Worm (Caenorhabditis elegans) whole organism, L4/young adult: ENCODE data around the gene srbc-79.

Experiments
- W03F9.2 ChIP-seq: fragments of 150-350 bp; optimal IDR thresholded peaks from 2 replicates; lab custom pipeline; 2014; ENCODE audit warnings: missing biosample characterization, missing genetic modification characterization
- dao-5 ChIP-seq: sonication (generic microtip); optimal IDR thresholded peaks from 2 replicates; lab custom pipeline; 2016; ENCODE audit warnings: missing genotype, missing genetic modification characterization, moderate library complexity, missing compliant biosample characterization
- him-1 ChIP-seq: sonication (generic microtip); optimal IDR thresholded peaks from 2 replicates; lab custom pipeline; 2016; ENCODE audit warnings: missing genotype, missing genetic modification reagents, missing genetic modification characterization, missing compliant biosample characterization

DNA sequence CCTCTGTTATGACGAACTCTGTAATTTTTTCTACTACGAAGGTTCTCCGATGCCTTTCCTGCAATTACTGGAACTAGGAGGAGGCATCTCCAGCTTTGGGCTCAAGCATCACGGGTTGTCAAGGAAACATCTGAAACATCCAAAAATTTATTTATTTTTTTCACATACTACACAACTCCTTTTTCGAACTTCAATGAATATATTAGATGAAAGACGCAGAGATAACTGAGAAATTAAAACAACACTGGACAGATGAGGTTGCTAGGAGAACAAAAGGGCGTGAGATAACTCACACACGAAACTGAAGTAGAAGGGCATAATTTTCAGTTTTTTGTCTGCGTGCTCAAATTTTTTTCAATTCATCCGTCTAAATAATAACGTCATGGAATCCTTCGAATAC lies 35.2 kb upstream of the srbc-79 start, which contains the start of gene Y38H6C.13:
- no peak for TF ChIP-seq him-1 (tag; lab: Kevin White, UChicago)
- no peak for TF ChIP-seq dao-5 (tag; lab: Kevin White, UChicago)
- no peak for TF ChIP-seq W03F9.2 (tag; lab: Kevin White, UChicago)
